Fruit fly (Drosophila melanogaster) whole organism, embryonic: ENCODE data around the gene CG17855.

ENCODE experiments used
- CG1024 ChIP-seq: fragments of 200-800 bp; sonication (Bioruptor generic); IDR thresholded peaks from 2 replicates; pipeline ENCODE4 v1.3.6; 2022; ENCODE audit warnings: missing biosample characterization, missing genetic modification characterization
- CG10462 ChIP-seq: fragments of 200-800 bp; sonication (Bioruptor generic); optimal IDR thresholded peaks from 2 replicates; lab custom pipeline; 2016; ENCODE audit warnings: missing biosample characterization, missing genetic modification characterization
- CG10959 ChIP-seq: fragments of 200-800 bp; sonication (Bioruptor generic); IDR thresholded peaks from 2 replicates; pipeline ENCODE4 v1.3.6; 2022; ENCODE audit warnings: missing biosample characterization, missing genetic modification characterization
- CG11398 ChIP-seq: fragments of 200-800 bp; sonication (Bioruptor generic); optimal IDR thresholded peaks from 2 replicates; lab custom pipeline; 2016; ENCODE audit warnings: missing biosample characterization, missing genetic modification characterization
- CG11504 ChIP-seq: fragments of 200-800 bp; sonication (Bioruptor generic); optimal IDR thresholded peaks from 3 replicates; lab custom pipeline; 2019; ENCODE audit warnings: missing biosample characterization, mild to moderate bottlenecking, missing genetic modification characterization, moderate library complexity
- CG12942 ChIP-seq: fragments of 200-800 bp; sonication (Bioruptor generic); optimal IDR thresholded peaks from 3 replicates; lab custom pipeline; 2016; ENCODE audit warnings: missing biosample characterization, missing genetic modification characterization
- CG13123 ChIP-seq: fragments of 200-800 bp; sonication (Bioruptor generic); optimal IDR thresholded peaks from 2 replicates; lab custom pipeline; 2016; ENCODE audit warnings: missing biosample characterization, missing genetic modification characterization
- CG1529 ChIP-seq: fragments of 200-800 bp; sonication (Bioruptor generic); optimal IDR thresholded peaks from 3 replicates; lab custom pipeline; 2018; ENCODE audit warnings: missing biosample characterization, missing genetic modification characterization
- CG15601 ChIP-seq: fragments of 200-800 bp; sonication (Bioruptor generic); optimal IDR thresholded peaks from 3 replicates; lab custom pipeline; 2019; ENCODE audit warnings: missing biosample characterization, mild to moderate bottlenecking, missing genetic modification characterization, moderate library complexity
- CG1603 ChIP-seq: fragments of 200-800 bp; sonication (Bioruptor generic); optimal IDR thresholded peaks from 2 replicates; lab custom pipeline; 2019; ENCODE audit warnings: missing biosample characterization, mild to moderate bottlenecking, missing genetic modification characterization, moderate library complexity
- CG17359 ChIP-seq: fragments of 200-800 bp; sonication (Bioruptor generic); optimal IDR thresholded peaks from 3 replicates; lab custom pipeline; 2018; ENCODE audit warnings: missing biosample characterization, mild to moderate bottlenecking, missing genetic modification characterization, moderate library complexity
- CG17802 ChIP-seq: fragments of 200-800 bp; sonication (Bioruptor generic); optimal IDR thresholded peaks from 2 replicates; lab custom pipeline; 2018; ENCODE audit warnings: missing biosample characterization, mild to moderate bottlenecking, missing genetic modification characterization, moderate library complexity
- CG17912 ChIP-seq: fragments of 200-800 bp; sonication (Bioruptor generic); optimal IDR thresholded peaks from 2 replicates; lab custom pipeline; 2018; ENCODE audit warnings: missing biosample characterization, mild to moderate bottlenecking, missing genetic modification characterization
- CG2678 ChIP-seq: fragments of 200-800 bp; sonication (Bioruptor generic); optimal IDR thresholded peaks from 3 replicates; lab custom pipeline; 2019; ENCODE audit warnings: missing biosample characterization, mild to moderate bottlenecking, missing genetic modification characterization, moderate library complexity
- CG30403 ChIP-seq: fragments of 200-800 bp; sonication (Bioruptor generic); optimal IDR thresholded peaks from 3 replicates; lab custom pipeline; 2016; ENCODE audit warnings: missing biosample characterization, missing genetic modification characterization
- CG31388 ChIP-seq: fragments of 200-800 bp; sonication (Bioruptor generic); optimal IDR thresholded peaks from 2 replicates; lab custom pipeline; 2016; ENCODE audit warnings: missing biosample characterization, missing genetic modification characterization
- CG34376 ChIP-seq: fragments of 200-800 bp; sonication (Bioruptor generic); optimal IDR thresholded peaks from 2 replicates; lab custom pipeline; 2018; ENCODE audit warnings: missing biosample characterization, mild to moderate bottlenecking, missing genetic modification characterization
- CG34422 ChIP-seq: fragments of 200-800 bp; sonication (Bioruptor generic); IDR thresholded peaks from 3 replicates; pipeline ENCODE4 v1.3.6; 2022; ENCODE audit warnings: missing biosample characterization, missing genetic modification characterization
- CG3726 ChIP-seq: fragments of 200-800 bp; sonication (Bioruptor generic); IDR thresholded peaks from 3 replicates; pipeline ENCODE4, ENCODE4 v1.3.6; 2022; ENCODE audit warnings: missing biosample characterization, missing genetic modification characterization
- CG4707 ChIP-seq: fragments of 200-800 bp; sonication (Bioruptor generic); optimal IDR thresholded peaks from 2 replicates; lab custom pipeline; 2018; ENCODE audit warnings: missing biosample characterization, mild to moderate bottlenecking, missing genetic modification characterization, moderate library complexity
- CG5953 ChIP-seq: fragments of 200-800 bp; sonication (Bioruptor generic); IDR thresholded peaks from 2 replicates; pipeline ENCODE4 v1.3.6; 2022; ENCODE audit warnings: missing biosample characterization, missing genetic modification characterization
- CG6765 ChIP-seq: fragments of 200-800 bp; sonication (Bioruptor generic); optimal IDR thresholded peaks from 3 replicates; lab custom pipeline; 2017; ENCODE audit warnings: missing biosample characterization, mild to moderate bottlenecking, missing genetic modification characterization
- CG7556 ChIP-seq: fragments of 200-800 bp; sonication (Bioruptor generic); optimal IDR thresholded peaks from 2 replicates; lab custom pipeline; 2017; ENCODE audit warnings: missing biosample characterization, mild to moderate bottlenecking, missing genetic modification characterization
- CG9609 ChIP-seq: fragments of 200-800 bp; sonication (Bioruptor generic); optimal IDR thresholded peaks from 3 replicates; lab custom pipeline; 2016; ENCODE audit warnings: missing biosample characterization, missing genetic modification characterization
- Doc2 ChIP-seq: fragments of 200-800 bp; sonication (Bioruptor generic); IDR thresholded peaks from 2 replicates; pipeline ENCODE4 v1.3.6; 2022; ENCODE audit warnings: missing biosample characterization, missing genetic modification characterization
- Doc3 ChIP-seq: fragments of 200-800 bp; sonication (Bioruptor generic); IDR thresholded peaks from 3 replicates; pipeline ENCODE4 v1.3.6; 2022; ENCODE audit warnings: missing biosample characterization, missing genetic modification characterization; ENCODE audit not compliant: partially characterized antibody
- Dp ChIP-seq: fragments of 200-800 bp; sonication (Bioruptor generic); optimal IDR thresholded peaks from 2 replicates; lab custom pipeline; 2018; ENCODE audit warnings: missing biosample characterization, mild to moderate bottlenecking, missing genetic modification characterization, moderate library complexity
- Gug ChIP-seq: fragments of 200-800 bp; sonication (Bioruptor generic); IDR thresholded peaks from 4 replicates; pipeline ENCODE4 v1.3.6; 2022; ENCODE audit warnings: missing biosample characterization, missing genetic modification characterization
- H2.0 ChIP-seq: fragments of 200-800 bp; sonication (Bioruptor generic); IDR thresholded peaks from 2 replicates; pipeline ENCODE4 v1.3.6; 2022; ENCODE audit warnings: missing biosample characterization, missing genetic modification characterization
- HLH54F ChIP-seq: fragments of 200-800 bp; sonication (Bioruptor generic); optimal IDR thresholded peaks from 3 replicates; lab custom pipeline; 2016; ENCODE audit warnings: missing biosample characterization, missing genetic modification characterization
- Lpt ChIP-seq: fragments of >200 bp; optimal IDR thresholded peaks from 2 replicates; lab custom pipeline; 2018; ENCODE audit warnings: missing biosample characterization, missing genetic modification characterization
- NK7.1 ChIP-seq: fragments of 200-800 bp; sonication (Bioruptor generic); optimal IDR thresholded peaks from 3 replicates; lab custom pipeline; 2016; ENCODE audit warnings: missing biosample characterization, missing genetic modification characterization
- Sry-β ChIP-seq: fragments of 200-800 bp; sonication (Bioruptor generic); optimal IDR thresholded peaks from 2 replicates; lab custom pipeline; 2018; ENCODE audit warnings: missing biosample characterization, mild to moderate bottlenecking, missing genetic modification characterization, moderate library complexity
- bcd ChIP-seq: fragments of 200-800 bp; sonication (Bioruptor generic); optimal IDR thresholded peaks from 2 replicates; lab custom pipeline; 2017; ENCODE audit warnings: missing biosample characterization, mild to moderate bottlenecking, missing genetic modification characterization
- croc ChIP-seq: fragments of 200-800 bp; sonication (Bioruptor generic); conservative IDR thresholded peaks from 3 replicates; pipeline ENCODE4 v1.3.6; 2022; ENCODE audit warnings: missing biosample characterization, missing genetic modification characterization
- dm ChIP-seq: fragments of 200-800 bp; sonication (Bioruptor generic); optimal IDR thresholded peaks from 3 replicates; lab custom pipeline; 2016; ENCODE audit warnings: missing biosample characterization, missing genetic modification characterization
- emc ChIP-seq: fragments of 200-800 bp; sonication (Bioruptor generic); optimal IDR thresholded peaks from 2 replicates; lab custom pipeline; 2016; ENCODE audit warnings: missing biosample characterization, missing genetic modification characterization
- fd102C ChIP-seq: fragments of 200-800 bp; sonication (Bioruptor generic); optimal IDR thresholded peaks from 2 replicates; lab custom pipeline; 2018; ENCODE audit warnings: missing biosample characterization, mild to moderate bottlenecking, missing genetic modification characterization, moderate library complexity
- hbn ChIP-seq: fragments of 200-800 bp; sonication (Bioruptor generic); IDR thresholded peaks from 2 replicates; pipeline ENCODE4 v1.3.6; 2022; ENCODE audit warnings: missing biosample characterization, missing genetic modification characterization; ENCODE audit not compliant: partially characterized antibody
- hth ChIP-seq: fragments of >200 bp; optimal IDR thresholded peaks from 2 replicates; lab custom pipeline; 2017; ENCODE audit warnings: inconsistent platforms
- jigr1 ChIP-seq: fragments of 200-800 bp; sonication (Bioruptor generic); IDR thresholded peaks from 3 replicates; pipeline ENCODE4 v1.3.6; 2022; ENCODE audit warnings: missing biosample characterization, missing genetic modification characterization
- jing ChIP-seq: fragments of 200-800 bp; sonication (Bioruptor generic); optimal IDR thresholded peaks from 2 replicates; lab custom pipeline; 2018; ENCODE audit warnings: missing biosample characterization, mild to moderate bottlenecking, missing genetic modification characterization
- ssp ChIP-seq: fragments of 200-800 bp; sonication (Bioruptor generic); IDR thresholded peaks from 2 replicates; pipeline ENCODE4 v1.3.6; 2022; ENCODE audit warnings: missing biosample characterization, missing genetic modification characterization
- tin ChIP-seq: fragments of 200-800 bp; sonication (Bioruptor generic); optimal IDR thresholded peaks from 3 replicates; lab custom pipeline; 2016; ENCODE audit warnings: missing biosample characterization, missing genetic modification characterization
- tio ChIP-seq: fragments of 200-800 bp; sonication (Bioruptor generic); optimal IDR thresholded peaks from 2 replicates; lab custom pipeline; 2017; ENCODE audit warnings: missing biosample characterization, missing genetic modification characterization, inconsistent platforms
- tup ChIP-seq: fragments of 200-800 bp; sonication (Bioruptor generic); optimal IDR thresholded peaks from 2 replicates; lab custom pipeline; 2016; ENCODE audit warnings: missing biosample characterization, mild to moderate bottlenecking, missing genetic modification characterization, moderate library complexity
- vfl ChIP-seq: fragments of 200-800 bp; sonication (Bioruptor generic); optimal IDR thresholded peaks from 2 replicates; lab custom pipeline; 2016; ENCODE audit warnings: missing biosample characterization, missing genetic modification characterization
- vnd ChIP-seq: fragments of 200-800 bp; sonication (Bioruptor generic); IDR thresholded peaks from 3 replicates; pipeline ENCODE4 v1.3.6; 2022; ENCODE audit warnings: missing biosample characterization, missing genetic modification characterization; ENCODE audit not compliant: partially characterized antibody
- wor ChIP-seq: fragments of 200-800 bp; sonication (Bioruptor generic); IDR thresholded peaks from 2 replicates; pipeline ENCODE4 v1.3.6; 2022; ENCODE audit warnings: missing biosample characterization, missing genetic modification characterization
- zen ChIP-seq: fragments of 200-800 bp; sonication (Bioruptor generic); optimal IDR thresholded peaks from 3 replicates; lab custom pipeline; 2018; ENCODE audit warnings: missing biosample characterization, mild to moderate bottlenecking, missing genetic modification characterization, moderate library complexity

CG17855 gene

DNA sequence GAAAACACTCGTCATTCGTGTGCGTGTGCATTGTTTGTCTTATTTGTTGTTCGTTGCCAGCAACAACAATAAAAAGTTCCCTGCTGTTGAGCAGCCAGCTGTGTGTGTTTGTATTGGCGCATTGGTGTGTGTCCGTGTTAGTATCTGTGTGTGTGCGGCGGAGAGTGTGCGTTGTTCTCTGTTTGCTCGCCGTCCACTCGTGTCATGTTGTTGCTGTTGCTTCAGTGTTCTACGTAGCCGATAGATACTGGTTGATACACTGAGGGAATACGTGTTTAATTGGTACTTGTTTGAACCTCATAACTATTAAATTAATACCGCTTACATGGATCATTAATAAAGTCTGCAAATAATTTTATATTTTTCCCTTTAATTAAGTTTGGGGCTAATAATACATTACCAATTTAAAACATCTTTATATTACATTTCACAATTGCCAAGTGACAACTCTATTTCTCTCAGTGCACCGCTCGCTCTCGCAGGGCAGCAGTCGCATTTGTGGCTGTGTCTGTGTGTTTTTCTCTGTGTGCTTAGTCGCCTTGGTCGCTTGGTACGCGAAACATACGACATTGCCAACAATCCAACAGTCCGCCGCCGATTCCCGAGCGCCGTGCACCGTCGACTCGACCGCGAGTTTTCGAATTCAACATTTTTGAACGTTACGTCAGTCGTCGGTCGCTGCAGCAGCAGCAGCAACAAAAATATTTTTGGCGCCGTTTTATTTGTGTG, 28.2 kb downstream of the CG17855 start, which contains the start of gene brwl (continued):
- TF ChIP-seq fd102C (GFP tag; lab: Kevin White, UChicago) (peak; percentile 96), vnd (GFP tag; lab: Robert Waterston, UW) (no peak), tup (peak; percentile 98), CG7556 (peak; percentile 99), Sry-β (peak; percentile 71), CG9609 (peak; percentile 98), zen (tag; lab: Kevin White, UChicago) (peak; percentile 99), CG34422 (peak; percentile 99), CG11398 (peak; percentile 98), vfl (peak; percentile 96), NK7.1 (peak; percentile 96), wor (GFP tag; lab: Robert Waterston, UW) (peak; percentile 98), hbn (GFP tag; lab: Robert Waterston, UW) (no peak), CG1024 (GFP tag; lab: Robert Waterston, UW) (peak; percentile 92), tin (GFP tag; lab: Kevin White, UChicago) (peak; percentile 99), jing (GFP tag; lab: Kevin White, UChicago) (peak; percentile 98), Lpt (GFP tag; lab: Kevin White, UChicago) (no peak), CG13123 (GFP tag; lab: Kevin White, UChicago) (peak; percentile 97), CG5953 (peak; percentile 95), CG31388 (GFP tag; lab: Kevin White, UChicago) (peak; percentile 95), ssp (GFP tag; lab: Robert Waterston, UW) (peak; percentile 94), CG1529 (GFP tag; lab: Kevin White, UChicago) (peak; percentile 98), CG17802 (peak; percentile 87), CG6765 (GFP tag; lab: Kevin White, UChicago) (peak; percentile 98), H2.0 (GFP tag; lab: Robert Waterston, UW) (peak; percentile 97), CG34376 (peak; percentile 98), croc (GFP tag; lab: Robert Waterston, UW) (peak; percentile 98), CG3726 (peak; percentile 98), CG1603 (tag; lab: Kevin White, UChicago) (peak; percentile 98), CG17912 (GFP tag; lab: Kevin White, UChicago) (peak; percentile 83), hth (lab: Kevin White, UChicago) (no peak), CG12942 (GFP tag; lab: Kevin White, UChicago) (peak; percentile 99), emc (GFP tag; lab: Kevin White, UChicago) (peak; percentile 94), tio (GFP tag; lab: Kevin White, UChicago) (peak; percentile 99), dm (peak; percentile 95), CG30403 (GFP tag; lab: Kevin White, UChicago) (peak; percentile 99), CG2678 (tag; lab: Kevin White, UChicago) (peak; percentile 100), CG15601 (tag; lab: Kevin White, UChicago) (peak; percentile 97), bcd (GFP tag; lab: Kevin White, UChicago) (peak; percentile 99), Gug (GFP tag; lab: Robert Waterston, UW) (peak; percentile 95), CG10462 (GFP tag; lab: Kevin White, UChicago) (peak; percentile 99), HLH54F (GFP tag; lab: Kevin White, UChicago) (peak; percentile 97), CG4707 (GFP tag; lab: Kevin White, UChicago) (peak; percentile 90), Doc2 (GFP tag; lab: Robert Waterston, UW) (peak; percentile 93), CG10959 (peak; percentile 98), jigr1 (GFP tag; lab: Robert Waterston, UW) (peak; percentile 98), CG17359 (peak; percentile 99), Dp (peak; percentile 19), CG11504 (peak; percentile 98), Doc3 (GFP tag; lab: Robert Waterston, UW) (no peak)
